Fruit fly (Drosophila melanogaster): ENCODE results near the gene CG31145.
A peak's percentile ranks its signal among the peaks of the same experiment; 100 is the strongest.

Gene CG31145

dm6 chr3R:23569195-23569594 lies 100.3 kb downstream of the CG31145 start:
- no peak for TF ChIP-seq Sp1 (GFP tag; optimal IDR thresholded peaks at IDR 0.05)
- TF ChIP-seq Dfd (GFP tag; optimal IDR thresholded peaks at IDR 0.05) = peak; percentile 75

dm6 chr3R:23557244-23557643 lies 112.2 kb downstream of the CG31145 start, which contains the start of gene beat-IV:
beat-IV (plus strand) TSS chr3R:23557412.
- TF ChIP-seq dsf (GFP tag; optimal IDR thresholded peaks at IDR 0.05; ENCODE audit: borderline replicate concordance) = no peak
- no peak for TF ChIP-seq brk (GFP tag; optimal IDR thresholded peaks at IDR 0.05)
- no peak for TF ChIP-seq Rel (GFP tag; optimal IDR thresholded peaks at IDR 0.05)
- TF ChIP-seq Rel (tag; optimal IDR thresholded peaks at IDR 0.05) = no peak
- TF ChIP-seq GATAd (GFP tag; optimal IDR thresholded peaks at IDR 0.05) = no peak
- no peak for TF ChIP-seq ey (GFP tag; optimal IDR thresholded peaks at IDR 0.05)
- TF ChIP-seq h (GFP tag; optimal IDR thresholded peaks at IDR 0.05) = no peak
- TF ChIP-seq foxo (GFP tag; optimal IDR thresholded peaks at IDR 0.05) = no peak
- TF ChIP-seq Sp1 (GFP tag; optimal IDR thresholded peaks at IDR 0.05) = no peak
- no peak for TF ChIP-seq CrebA (GFP tag; optimal IDR thresholded peaks at IDR 0.05; ENCODE audit: borderline replicate concordance)

- TF ChIP-seq Hnf4 (GFP tag; optimal IDR thresholded peaks at IDR 0.05) (no peak), Hr83 (GFP tag; optimal IDR thresholded peaks at IDR 0.05; ENCODE audit: poor library complexity, severe bottlenecking) (no peak), sage (GFP tag; optimal IDR thresholded peaks at IDR 0.05) (no peak), dmrt93B (GFP tag; optimal IDR thresholded peaks at IDR 0.05) (no peak), sv (GFP tag; optimal IDR thresholded peaks at IDR 0.05) (no peak), Rel (GFP tag; optimal IDR thresholded peaks at IDR 0.05) (no peak), Rel (tag; optimal IDR thresholded peaks at IDR 0.05) (no peak), tai (GFP tag; optimal IDR thresholded peaks at IDR 0.05) (no peak), br (GFP tag; optimal IDR thresholded peaks at IDR 0.05) (no peak), CG9705 (GFP tag; optimal IDR thresholded peaks at IDR 0.05) (no peak), CG32264 (GFP tag; optimal IDR thresholded peaks at IDR 0.05) (no peak), Mio (GFP tag; optimal IDR thresholded peaks at IDR 0.05) (no peak), Dfd (GFP tag; optimal IDR thresholded peaks at IDR 0.05) (no peak), Jra (GFP tag; optimal IDR thresholded peaks at IDR 0.05) (no peak), fru (GFP tag; optimal IDR thresholded peaks at IDR 0.05) (no peak), jim (GFP tag; optimal IDR thresholded peaks at IDR 0.05) (no peak), HLH106 (tag; optimal IDR thresholded peaks at IDR 0.05) (no peak)
Observed at dm6 chr3R:23556843-23557242, 112.6 kb downstream of the CG31145 start, which contains the start of gene CG10164. CG10164 (minus strand) TSS chr3R:23556943.

Measured in whole organism, wandering third instar larva.